Worm (Caenorhabditis elegans) whole organism, L4 larva: ENCODE data around the gene zipt-9.

Experiments used
- D1046.2 ChIP-seq: fragments of 200-800 bp; sonication (Bioruptor generic); IDR thresholded peaks from 2 replicates; pipeline ENCODE4 v1.3.6; 2022; ENCODE audit warnings: missing genetic modification characterization, missing compliant biosample characterization
- F10B5.3 ChIP-seq: sonication (generic microtip); optimal IDR thresholded peaks from 2 replicates; lab custom pipeline; 2016; ENCODE audit warnings: mild to moderate bottlenecking, missing genetic modification characterization, missing compliant biosample characterization
- F26F4.8 ChIP-seq: fragments of 200-800 bp; sonication (Bioruptor generic); conservative IDR thresholded peaks from 2 replicates; pipeline ENCODE4 v1.3.6; 2022; ENCODE audit warnings: missing genetic modification characterization, missing compliant biosample characterization
- Y75B8A.6 ChIP-seq: fragments of 200-800 bp; sonication (Bioruptor generic); IDR thresholded peaks from 2 replicates; pipeline ENCODE4 v1.3.6; 2022; ENCODE audit warnings: missing genetic modification reagents, missing genetic modification characterization, missing compliant biosample characterization
- aha-1 ChIP-seq: fragments of 150-350 bp; peaks from one replicate; lab custom pipeline; 2014; ENCODE audit warnings: missing biosample characterization, missing genetic modification characterization
- aly-2 ChIP-seq: sonication (generic microtip); optimal IDR thresholded peaks from 2 replicates; lab custom pipeline; 2018; ENCODE audit warnings: missing biosample characterization, missing genetic modification characterization
- arid-1 ChIP-seq: fragments of 200-800 bp; sonication (Bioruptor generic); conservative IDR thresholded peaks from 2 replicates; pipeline ENCODE4 v1.3.6; 2022; ENCODE audit warnings: missing genetic modification reagents, missing genetic modification characterization, missing compliant biosample characterization
- ceh-44 ChIP-seq: fragments of 200-800 bp; sonication (Bioruptor generic); IDR thresholded peaks from 2 replicates; pipeline ENCODE4 v1.3.6; 2022; ENCODE audit warnings: missing genetic modification reagents, missing genetic modification characterization, missing compliant biosample characterization
- ceh-62 ChIP-seq: sonication (generic microtip); optimal IDR thresholded peaks from 2 replicates; lab custom pipeline; 2017; ENCODE audit warnings: missing biosample characterization, missing genetic modification characterization
- cey-2 ChIP-seq: sonication (generic microtip); optimal IDR thresholded peaks from 3 replicates; lab custom pipeline; 2017; ENCODE audit warnings: missing genetic modification characterization, mild to moderate bottlenecking, missing compliant biosample characterization, antibody characterized with exemption, borderline replicate concordance; ENCODE audit not compliant: insufficient read depth
- daf-16 ChIP-seq, 3 experiments: sonication (generic microtip); optimal IDR thresholded peaks; 2 replicates each; lab custom pipeline; 2016 to 2017; ENCODE audit warnings: missing genetic modification characterization in 3 of 3, missing genetic modification reagents in 3 of 3, mild to moderate bottlenecking in 2 of 3, missing compliant biosample characterization in 2 of 3, missing biosample characterization in 1 of 3, moderate library complexity in 1 of 3
- daf-8 ChIP-seq: fragments of 200-800 bp; sonication (Bioruptor generic); IDR thresholded peaks from 2 replicates; pipeline ENCODE4 v1.3.6; 2022; ENCODE audit warnings: missing genetic modification characterization, missing compliant biosample characterization
- dmd-6 ChIP-seq: fragments of 200-800 bp; sonication (Bioruptor generic); IDR thresholded peaks from 2 replicates; pipeline ENCODE4 v1.3.6; 2022; ENCODE audit warnings: missing genetic modification reagents, missing genetic modification characterization, missing compliant biosample characterization
- dmd-9 ChIP-seq: fragments of 200-800 bp; sonication (Bioruptor generic); IDR thresholded peaks from 2 replicates; pipeline ENCODE4 v1.3.6; 2022; ENCODE audit warnings: missing genetic modification reagents, missing genetic modification characterization, missing compliant biosample characterization
- duxl-1 ChIP-seq: sonication (generic microtip); optimal IDR thresholded peaks from 2 replicates; lab custom pipeline; 2016; ENCODE audit warnings: mild to moderate bottlenecking, missing genetic modification characterization, moderate library complexity, missing compliant biosample characterization; ENCODE audit not compliant: poor library complexity
- dve-1 ChIP-seq: sonication (generic microtip); optimal IDR thresholded peaks from 2 replicates; lab custom pipeline; 2017; ENCODE audit warnings: antibody characterized with exemption, mild to moderate bottlenecking, missing genetic modification characterization, missing compliant biosample characterization; ENCODE audit not compliant: insufficient read depth
- fos-1 ChIP-seq: fragments of 150-350 bp; optimal IDR thresholded peaks from 2 replicates; lab custom pipeline; 2014; ENCODE audit warnings: missing biosample characterization, missing genetic modification characterization
- hlh-11 ChIP-seq: fragments of 200-800 bp; sonication (Bioruptor generic); optimal IDR thresholded peaks from 2 replicates; lab custom pipeline; 2018; ENCODE audit warnings: mild to moderate bottlenecking, missing genetic modification characterization, missing compliant biosample characterization
- lin-29 ChIP-seq: fragments of 200-800 bp; sonication (Bioruptor generic); IDR thresholded peaks from 2 replicates; pipeline ENCODE4 v1.3.6; 2022; ENCODE audit warnings: missing genetic modification reagents, missing genetic modification characterization, missing compliant biosample characterization
- lir-3 ChIP-seq: sonication (generic microtip); optimal IDR thresholded peaks from 2 replicates; lab custom pipeline; 2016; ENCODE audit warnings: mild to moderate bottlenecking, missing genetic modification characterization, missing compliant biosample characterization
- lsy-2 ChIP-seq, 2 experiments: fragments of 150-350 bp in 1 of 2; sonication (generic microtip) in 1 of 2; optimal IDR thresholded peaks; 2 replicates each; lab custom pipeline; 2014 to 2017; ENCODE audit warnings: missing biosample characterization in 2 of 2, missing genetic modification characterization in 2 of 2
- mxl-2 ChIP-seq: fragments of 200-800 bp; sonication (Bioruptor generic); conservative IDR thresholded peaks from 2 replicates; pipeline ENCODE4 v1.3.6; 2022; ENCODE audit warnings: missing genetic modification reagents, missing genetic modification characterization, missing compliant biosample characterization
- nhr-111 ChIP-seq: fragments of 200-800 bp; sonication (Bioruptor generic); optimal IDR thresholded peaks from 2 replicates; lab custom pipeline; 2018; ENCODE audit warnings: mild to moderate bottlenecking, missing genetic modification characterization, missing compliant biosample characterization
- nhr-237 ChIP-seq: sonication (generic microtip); optimal IDR thresholded peaks from 2 replicates; lab custom pipeline; 2017; ENCODE audit warnings: missing biosample characterization, missing genetic modification characterization
- nhr-25 ChIP-seq: sonication (generic microtip); optimal IDR thresholded peaks from 2 replicates; lab custom pipeline; 2017; ENCODE audit warnings: missing genetic modification characterization, mild to moderate bottlenecking, missing compliant biosample characterization, antibody characterized with exemption, moderate library complexity, borderline replicate concordance; ENCODE audit not compliant: insufficient read depth
- nhr-28 ChIP-seq: fragments of 150-350 bp; optimal IDR thresholded peaks from 2 replicates; lab custom pipeline; 2014; ENCODE audit warnings: missing biosample characterization, missing genetic modification characterization
- nhr-6 ChIP-seq: fragments of 150-350 bp; optimal IDR thresholded peaks from 2 replicates; lab custom pipeline; 2014; ENCODE audit warnings: missing biosample characterization, missing genetic modification characterization
- pha-4 ChIP-seq, 2 experiments: fragments of 150-350 bp in 1 of 2; fragments of 200-800 bp in 1 of 2; sonication (Bioruptor generic) in 1 of 2; IDR thresholded peaks in 1 of 2; optimal IDR thresholded peaks in 1 of 2; 2 replicates each; pipeline versions ENCODE4 v1.3.6 to Lab custom; 2014 to 2022; ENCODE audit warnings: missing genetic modification characterization in 2 of 2, missing genetic modification reagents in 2 of 2, missing biosample characterization in 1 of 2, missing compliant biosample characterization in 1 of 2
- pqm-1 ChIP-seq: sonication (generic microtip); optimal IDR thresholded peaks from 2 replicates; lab custom pipeline; 2017; ENCODE audit warnings: missing biosample characterization, missing genetic modification characterization
- set-16 ChIP-seq: fragments of 200-800 bp; sonication (Bioruptor generic); IDR thresholded peaks from 2 replicates; pipeline ENCODE4 v1.3.6; 2022; ENCODE audit warnings: missing genetic modification reagents, missing genetic modification characterization, missing compliant biosample characterization
- snpc-4 ChIP-seq: fragments of 150-350 bp; optimal IDR thresholded peaks from 2 replicates; lab custom pipeline; 2014; ENCODE audit warnings: missing biosample characterization, missing genetic modification characterization
- spr-3 ChIP-seq: fragments of 200-800 bp; sonication (Bioruptor generic); optimal IDR thresholded peaks from 2 replicates; lab custom pipeline; 2018; ENCODE audit warnings: mild to moderate bottlenecking, missing genetic modification characterization, missing compliant biosample characterization
- unc-130 ChIP-seq: sonication (generic microtip); optimal IDR thresholded peaks from 2 replicates; lab custom pipeline; 2016; ENCODE audit warnings: missing genetic modification reagents, missing genetic modification characterization, missing compliant biosample characterization
- unc-62 ChIP-seq, 3 experiments: fragments of 150-350 bp in 1 of 3; sonication (generic microtip); optimal IDR thresholded peaks in 2 of 3; peaks in 1 of 3; 1 replicate in 1 of 3; 2 replicates in 2 of 3; lab custom pipeline; 2014 to 2017; ENCODE audit warnings: missing biosample characterization in 3 of 3, missing genetic modification characterization in 3 of 3, missing genetic modification reagents in 3 of 3, missing genotype in 1 of 3
- ztf-11 ChIP-seq: fragments of 150-350 bp; optimal IDR thresholded peaks from 2 replicates; lab custom pipeline; 2014; ENCODE audit warnings: missing biosample characterization, missing genetic modification characterization

Gene zipt-9

ce11 chrV:13739901-13740300 lies 24.8 kb upstream of the zipt-9 start (continued):
- TF ChIP-seq nhr-25 (no peak), ceh-62 (no peak), snpc-4 (no peak), unc-62 (GFP tag; optimal IDR thresholded peaks at IDR 0.05 in 1 of 2; lab: Kevin White, UChicago) (no peak), unc-62 (tag; optimal IDR thresholded peaks at IDR 0.05; lab: Kevin White, UChicago) (no peak), nhr-6 (tag; lab: Kevin White, UChicago) (no peak), hlh-11 (tag; lab: Kevin White, UChicago) (peak; percentile 30), dve-1 (tag; lab: Kevin White, UChicago) (peak; percentile 81)

- TF ChIP-seq snpc-4 (no peak), ceh-44 (no peak), unc-62 (GFP tag; optimal IDR thresholded peaks at IDR 0.05 in 1 of 2; lab: Kevin White, UChicago) (peak in 1 of 2 experiments; percentile 50), unc-62 (tag; optimal IDR thresholded peaks at IDR 0.05; lab: Kevin White, UChicago) (no peak)
- TF ChIP-seq, all 104 proteins: peak for 1
Measured at ce11 chrV:13738374-13738773, 23.3 kb upstream of the zipt-9 start, which contains the start of gene irg-5. Gene irg-5, minus strand, starts transcription at chrV:13738474.

- TF ChIP-seq Y75B8A.6 (GFP tag; lab: Robert Waterston, UW) = no peak
- peak in 1 of 2 experiments; percentile 66 for TF ChIP-seq unc-62 (GFP tag; optimal IDR thresholded peaks at IDR 0.05 in 1 of 2; lab: Kevin White, UChicago)
- no peak for TF ChIP-seq unc-62 (tag; optimal IDR thresholded peaks at IDR 0.05; lab: Kevin White, UChicago)
- TF ChIP-seq pha-4 (GFP tag; IDR thresholded peaks at IDR 0.05; lab: Robert Waterston, UW) = no peak
- no peak for TF ChIP-seq pha-4 (tag; optimal IDR thresholded peaks at IDR 0.05; lab: Kevin White, UChicago)
- no peak for TF ChIP-seq nhr-237
- TF ChIP-seq daf-8 (GFP tag; lab: Robert Waterston, UW) = no peak
- no peak for TF ChIP-seq unc-130 (GFP tag; lab: Kevin White, UChicago)
- TF ChIP-seq pqm-1 = peak; percentile 15
- peak; percentile 2 for TF ChIP-seq dve-1 (tag; lab: Kevin White, UChicago)
- TF ChIP-seq cey-2 (tag; lab: Kevin White, UChicago) = no peak
- no peak for TF ChIP-seq lir-3
- TF ChIP-seq lin-29 (GFP tag; lab: Robert Waterston, UW) = no peak
- TF ChIP-seq daf-16 (GFP tag; optimal IDR thresholded peaks at IDR 0.05; lab: Kevin White, UChicago) = no peak
- TF ChIP-seq daf-16 (tag; optimal IDR thresholded peaks at IDR 0.05; lab: Kevin White, UChicago) = peak; percentile 36
Measured at ce11 chrV:13736147-13736546, 21.1 kb upstream of the zipt-9 start, which contains the start of gene F35E12.6. Gene F35E12.6, minus strand, starts transcription at chrV:13736247.

ce11 chrV:13730762-13731161 lies 15.7 kb upstream of the zipt-9 start, which contains the start of gene dct-17:
Gene dct-17, minus strand, starts transcription at chrV:13730784.
- TF ChIP-seq D1046.2 (GFP tag; lab: Robert Waterston, UW) (no peak), nhr-28 (peak; percentile 31), aly-2 (no peak), daf-16 (GFP tag; optimal IDR thresholded peaks at IDR 0.05; lab: Kevin White, UChicago) (no peak), daf-16 (tag; optimal IDR thresholded peaks at IDR 0.05; lab: Kevin White, UChicago) (peak; percentile 6), F10B5.3 (no peak), spr-3 (GFP tag; lab: Kevin White, UChicago) (no peak), F26F4.8 (GFP tag; lab: Robert Waterston, UW) (no peak), mxl-2 (no peak), set-16 (GFP tag; lab: Robert Waterston, UW) (no peak), duxl-1 (tag; lab: Kevin White, UChicago) (no peak), fos-1 (no peak), ztf-11 (tag; lab: Kevin White, UChicago) (no peak), nhr-111 (GFP tag; lab: Kevin White, UChicago) (no peak), arid-1 (GFP tag; lab: Robert Waterston, UW) (no peak), aha-1 (tag; lab: Kevin White, UChicago) (peak; percentile 14), lir-3 (no peak), dmd-6 (GFP tag; lab: Robert Waterston, UW) (peak; percentile 70), dmd-9 (no peak), lsy-2 (tag; optimal IDR thresholded peaks at IDR 0.05; lab: Kevin White, UChicago) (no peak), pqm-1 (peak; percentile 48)
